Worm (Caenorhabditis elegans): ENCODE results near the gene T25B9.8.

DNA sequence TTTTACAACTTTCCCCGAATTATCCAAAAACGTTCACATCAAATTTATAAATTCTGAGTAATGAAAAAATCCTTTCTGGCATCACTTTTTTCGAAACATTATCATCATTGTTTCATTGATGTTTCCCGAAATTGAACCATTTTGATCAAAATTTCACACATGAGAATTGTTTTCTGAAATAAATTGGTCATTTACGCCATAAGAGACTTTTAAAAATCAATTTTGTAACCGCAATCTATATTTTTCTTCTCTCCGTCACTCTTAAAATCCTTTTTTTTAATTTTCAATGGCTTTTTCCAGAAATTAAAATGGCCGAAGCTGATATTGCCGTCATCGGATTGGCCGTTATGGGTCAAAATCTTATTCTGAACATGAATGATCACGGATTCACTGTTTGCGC is 1.4 kb upstream of the T25B9.8 start, which contains the start of gene T25B9.9:
- TF ChIP-seq ceh-9 (tag; optimal IDR thresholded peaks at IDR 0.05) (no peak), pqm-1 (tag; optimal IDR thresholded peaks at IDR 0.05) (no peak), gmeb-2 (tag; optimal IDR thresholded peaks at IDR 0.05) (no peak), eyg-1 (tag; optimal IDR thresholded peaks at IDR 0.05) (no peak), hlh-15 (tag; optimal IDR thresholded peaks at IDR 0.05) (no peak), lin-11 (tag; optimal IDR thresholded peaks at IDR 0.05) (no peak), fkh-10 (GFP tag; optimal IDR thresholded peaks at IDR 0.05) (no peak), ahr-1 (tag; optimal IDR thresholded peaks at IDR 0.05) (no peak), ets-4 (tag; optimal IDR thresholded peaks at IDR 0.05) (no peak)
